Worm (Caenorhabditis elegans) whole organism, L4 larva: ENCODE data around the gene F40A3.3.

Experiments
- fos-1 ChIP-seq: fragments of 150-350 bp; optimal IDR thresholded peaks from 2 replicates; lab custom pipeline; 2014; ENCODE audit warnings: missing biosample characterization, missing genetic modification characterization
- hlh-30 ChIP-seq: sonication (generic microtip); optimal IDR thresholded peaks from 2 replicates; lab custom pipeline; 2017; ENCODE audit warnings: antibody characterized with exemption, mild to moderate bottlenecking, missing genetic modification characterization, missing compliant biosample characterization; ENCODE audit not compliant: insufficient read depth
- mes-2 ChIP-seq: sonication (generic microtip); optimal IDR thresholded peaks from 2 replicates; lab custom pipeline; 2016; ENCODE audit warnings: missing genotype, mild to moderate bottlenecking, missing genetic modification characterization, missing compliant biosample characterization; ENCODE audit not compliant: poor library complexity, severe bottlenecking
- nhr-6 ChIP-seq: fragments of 150-350 bp; optimal IDR thresholded peaks from 2 replicates; lab custom pipeline; 2014; ENCODE audit warnings: missing biosample characterization, missing genetic modification characterization
- nhr-76 ChIP-seq: fragments of 150-350 bp; optimal IDR thresholded peaks from 2 replicates; lab custom pipeline; 2014; ENCODE audit warnings: missing biosample characterization, missing genetic modification characterization
- spr-1 ChIP-seq: sonication (generic microtip); optimal IDR thresholded peaks from 2 replicates; lab custom pipeline; 2016; ENCODE audit warnings: mild to moderate bottlenecking, missing genetic modification characterization, missing compliant biosample characterization
- zag-1 ChIP-seq: fragments of 150-350 bp; optimal IDR thresholded peaks from 2 replicates; lab custom pipeline; 2014; ENCODE audit warnings: missing biosample characterization, missing genetic modification characterization
- ztf-11 ChIP-seq: fragments of 150-350 bp; optimal IDR thresholded peaks from 2 replicates; lab custom pipeline; 2014; ENCODE audit warnings: missing biosample characterization, missing genetic modification characterization

DNA sequence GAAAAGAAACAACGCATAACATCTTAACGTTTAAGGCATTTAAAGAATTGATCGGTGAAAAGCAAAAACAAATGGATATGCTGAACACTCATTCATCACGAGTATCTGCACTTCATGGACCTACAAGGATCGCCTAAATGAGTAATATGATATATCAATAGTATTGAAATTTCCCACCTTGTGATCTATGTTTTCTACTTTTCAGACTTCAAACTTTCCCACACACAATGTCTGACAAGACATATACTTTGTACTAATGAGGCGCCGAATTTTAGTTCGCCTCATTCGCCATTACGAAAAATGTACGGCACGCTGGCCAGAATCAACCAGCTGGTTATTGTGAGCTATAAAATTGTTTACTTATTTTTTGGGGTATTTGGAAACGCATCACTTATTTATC is 49.5 kb downstream of the F40A3.3 start, which contains the start of gene srsx-6:
- TF ChIP-seq zag-1, result no peak
- TF ChIP-seq mes-2 (tag; lab: Kevin White, UChicago), result no peak
- TF ChIP-seq hlh-30 (tag; lab: Kevin White, UChicago), result no peak
- no peak for TF ChIP-seq ztf-11
- TF ChIP-seq nhr-76 (tag; lab: Kevin White, UChicago), result no peak
- no peak for TF ChIP-seq nhr-6 (tag; lab: Kevin White, UChicago)
- TF ChIP-seq fos-1, result no peak
- TF ChIP-seq spr-1, result no peak
